Worm (Caenorhabditis elegans) whole organism, L4/young adult: ENCODE results near the gene F59A6.2.

Experiments
- W03F9.2 ChIP-seq: fragments of 150-350 bp; optimal IDR thresholded peaks from 2 replicates; lab custom pipeline; 2014; ENCODE audit warnings: missing biosample characterization, missing genetic modification characterization
- him-1 ChIP-seq: sonication (generic microtip); optimal IDR thresholded peaks from 2 replicates; lab custom pipeline; 2016; ENCODE audit warnings: missing genotype, missing genetic modification reagents, missing genetic modification characterization, missing compliant biosample characterization

- TF ChIP-seq him-1 (no peak), W03F9.2 (tag; lab: Kevin White, UChicago) (no peak)
Observed at ce11 chrII:5047279-5047678, 32.8 kb downstream of the F59A6.2 start.
